Fruit fly (Drosophila melanogaster) whole organism, embryonic: ENCODE measurements around the gene CG5021.

Experiments
- Adf1 ChIP-seq: fragments of 200-800 bp; sonication (Bioruptor generic); IDR thresholded peaks from 2 replicates; pipeline ENCODE4 v1.3.6; 2022; ENCODE audit warnings: missing biosample characterization, missing genetic modification characterization
- CG12155 ChIP-seq: fragments of 200-800 bp; sonication (Bioruptor generic); optimal IDR thresholded peaks from 3 replicates; lab custom pipeline; 2016; ENCODE audit warnings: missing biosample characterization, missing genetic modification characterization
- CG12219 ChIP-seq: fragments of 200-800 bp; sonication (Bioruptor generic); optimal IDR thresholded peaks from 3 replicates; lab custom pipeline; 2018; ENCODE audit warnings: missing biosample characterization, mild to moderate bottlenecking, missing genetic modification characterization
- CG12769 ChIP-seq: fragments of 200-800 bp; sonication (Bioruptor generic); optimal IDR thresholded peaks from 2 replicates; lab custom pipeline; 2019; ENCODE audit warnings: missing biosample characterization, mild to moderate bottlenecking, missing genetic modification characterization, moderate library complexity
- CG13123 ChIP-seq: fragments of 200-800 bp; sonication (Bioruptor generic); optimal IDR thresholded peaks from 2 replicates; lab custom pipeline; 2016; ENCODE audit warnings: missing biosample characterization, missing genetic modification characterization
- CG1603 ChIP-seq: fragments of 200-800 bp; sonication (Bioruptor generic); optimal IDR thresholded peaks from 2 replicates; lab custom pipeline; 2019; ENCODE audit warnings: missing biosample characterization, mild to moderate bottlenecking, missing genetic modification characterization, moderate library complexity
- CG30020 ChIP-seq: fragments of 200-800 bp; optimal IDR thresholded peaks from 2 replicates; lab custom pipeline; 2019; ENCODE audit warnings: missing biosample characterization, mild to moderate bottlenecking, missing genetic modification characterization, moderate library complexity
- CG33557 ChIP-seq: fragments of 200-800 bp; sonication (Bioruptor generic); optimal IDR thresholded peaks from 2 replicates; lab custom pipeline; 2019; ENCODE audit warnings: missing biosample characterization, mild to moderate bottlenecking, missing genetic modification characterization, moderate library complexity
- CG7839 ChIP-seq: fragments of 200-800 bp; sonication (Bioruptor generic); optimal IDR thresholded peaks from 3 replicates; lab custom pipeline; 2018; ENCODE audit warnings: missing biosample characterization, mild to moderate bottlenecking, missing genetic modification characterization, moderate library complexity
- CG7963 ChIP-seq: fragments of 200-800 bp; sonication (Bioruptor generic); IDR thresholded peaks from 3 replicates; pipeline ENCODE4 v1.3.6; 2022; ENCODE audit warnings: missing biosample characterization, missing genetic modification characterization; ENCODE audit not compliant: partially characterized antibody
- CG8478 ChIP-seq: fragments of >200 bp; optimal IDR thresholded peaks from 2 replicates; lab custom pipeline; 2018
- Dek ChIP-seq: fragments of 200-800 bp; sonication (Bioruptor generic); optimal IDR thresholded peaks from 3 replicates; lab custom pipeline; 2019; ENCODE audit warnings: missing biosample characterization, mild to moderate bottlenecking, missing genetic modification characterization, moderate library complexity
- Dp ChIP-seq: fragments of 200-800 bp; sonication (Bioruptor generic); optimal IDR thresholded peaks from 2 replicates; lab custom pipeline; 2018; ENCODE audit warnings: missing biosample characterization, mild to moderate bottlenecking, missing genetic modification characterization, moderate library complexity
- Fer3 ChIP-seq: fragments of 200-800 bp; sonication (Bioruptor generic); optimal IDR thresholded peaks from 2 replicates; lab custom pipeline; 2018; ENCODE audit warnings: missing biosample characterization, mild to moderate bottlenecking, missing genetic modification characterization, moderate library complexity
- Hmr ChIP-seq: fragments of 200-800 bp; sonication (Bioruptor generic); optimal IDR thresholded peaks from 3 replicates; lab custom pipeline; 2017; ENCODE audit warnings: mild to moderate bottlenecking, missing biosample characterization, missing genetic modification reagents, missing genetic modification characterization
- Max ChIP-seq: fragments of 200-800 bp; sonication (Bioruptor generic); optimal IDR thresholded peaks from 2 replicates; lab custom pipeline; 2016; ENCODE audit warnings: missing biosample characterization, mild to moderate bottlenecking, missing genetic modification characterization
- Med ChIP-seq: fragments of 200-800 bp; sonication (Bioruptor generic); peaks from one replicate; lab custom pipeline; 2016; ENCODE audit warnings: missing biosample characterization, missing genetic modification characterization, mild to moderate bottlenecking, inconsistent platforms, moderate library complexity
- Meics ChIP-seq: fragments of 200-800 bp; sonication (Bioruptor generic); optimal IDR thresholded peaks from 2 replicates; lab custom pipeline; 2017; ENCODE audit warnings: missing biosample characterization, mild to moderate bottlenecking, missing genetic modification characterization
- Oaz ChIP-seq: fragments of 200-800 bp; sonication (Bioruptor generic); IDR thresholded peaks from 2 replicates; pipeline ENCODE4 v1.3.6; 2022; ENCODE audit warnings: missing biosample characterization, missing genetic modification characterization
- Opbp ChIP-seq: fragments of 200-800 bp; sonication (Bioruptor generic); IDR thresholded peaks from 3 replicates; pipeline ENCODE4 v1.3.6; 2022; ENCODE audit warnings: missing biosample characterization, missing genetic modification characterization; ENCODE audit not compliant: partially characterized antibody
- Rx ChIP-seq: fragments of 200-800 bp; sonication (Bioruptor generic); IDR thresholded peaks from 2 replicates; pipeline ENCODE4 v1.3.6; 2022; ENCODE audit warnings: missing biosample characterization, missing genetic modification characterization
- Scr ChIP-seq: fragments of 200-800 bp; sonication (Bioruptor generic); IDR thresholded peaks from 2 replicates; pipeline ENCODE4 v1.3.6; 2022; ENCODE audit warnings: missing biosample characterization, missing genetic modification characterization; ENCODE audit not compliant: partially characterized antibody
- Sin3A ChIP-seq: fragments of >200 bp; optimal IDR thresholded peaks from 2 replicates; lab custom pipeline; 2018
- Spps ChIP-seq: fragments of 200-800 bp; sonication (Bioruptor generic); optimal IDR thresholded peaks from 2 replicates; lab custom pipeline; 2018; ENCODE audit warnings: missing biosample characterization, mild to moderate bottlenecking, missing genetic modification characterization
- Sry-β ChIP-seq: fragments of 200-800 bp; sonication (Bioruptor generic); optimal IDR thresholded peaks from 2 replicates; lab custom pipeline; 2018; ENCODE audit warnings: missing biosample characterization, mild to moderate bottlenecking, missing genetic modification characterization, moderate library complexity
- Sry-δ ChIP-seq: fragments of 200-800 bp; sonication (Bioruptor generic); optimal IDR thresholded peaks from 2 replicates; lab custom pipeline; 2016; ENCODE audit warnings: missing biosample characterization, missing genetic modification characterization
- ara ChIP-seq: fragments of 200-800 bp; sonication (Bioruptor generic); IDR thresholded peaks from 2 replicates; pipeline ENCODE4 v1.3.6; 2022; ENCODE audit warnings: missing biosample characterization, missing genetic modification characterization
- bbx ChIP-seq: fragments of 200-800 bp; sonication (Bioruptor generic); IDR thresholded peaks from 2 replicates; pipeline ENCODE4 v1.3.6; 2022; ENCODE audit warnings: missing biosample characterization, missing genetic modification characterization; ENCODE audit not compliant: partially characterized antibody
- btn ChIP-seq: fragments of 200-800 bp; sonication (Bioruptor generic); optimal IDR thresholded peaks from 2 replicates; lab custom pipeline; 2016; ENCODE audit warnings: missing biosample characterization, missing genetic modification characterization
- cg ChIP-seq: fragments of 200-800 bp; sonication (Bioruptor generic); optimal IDR thresholded peaks from 3 replicates; lab custom pipeline; 2019; ENCODE audit warnings: missing biosample characterization, mild to moderate bottlenecking, missing genetic modification characterization, moderate library complexity
- crp ChIP-seq, 2 experiments: fragments of 200-800 bp; sonication (Bioruptor generic); optimal IDR thresholded peaks; 2 replicates in 1 of 2; 3 replicates in 1 of 2; lab custom pipeline; 2017; ENCODE audit warnings: missing biosample characterization in 2 of 2, missing genetic modification characterization in 2 of 2, mild to moderate bottlenecking in 1 of 2, moderate library complexity in 1 of 2
- danr ChIP-seq: fragments of 200-800 bp; sonication (Bioruptor generic); IDR thresholded peaks from 2 replicates; pipeline ENCODE4 v1.3.6; 2022; ENCODE audit warnings: missing biosample characterization, missing genetic modification characterization
- dm ChIP-seq: fragments of 200-800 bp; sonication (Bioruptor generic); optimal IDR thresholded peaks from 3 replicates; lab custom pipeline; 2016; ENCODE audit warnings: missing biosample characterization, missing genetic modification characterization
- fd3F ChIP-seq: fragments of 200-800 bp; sonication (Bioruptor generic); optimal IDR thresholded peaks from 2 replicates; lab custom pipeline; 2018; ENCODE audit warnings: missing biosample characterization, mild to moderate bottlenecking, missing genetic modification characterization, moderate library complexity
- gcm2 ChIP-seq: fragments of 200-800 bp; sonication (Bioruptor generic); optimal IDR thresholded peaks from 2 replicates; lab custom pipeline; 2016; ENCODE audit warnings: missing biosample characterization, missing genetic modification characterization
- ham ChIP-seq: fragments of 200-800 bp; sonication (Bioruptor generic); IDR thresholded peaks from 2 replicates; pipeline ENCODE4 v1.3.6; 2022; ENCODE audit warnings: missing biosample characterization, missing genetic modification characterization
- jigr1 ChIP-seq: fragments of 200-800 bp; sonication (Bioruptor generic); IDR thresholded peaks from 3 replicates; pipeline ENCODE4 v1.3.6; 2022; ENCODE audit warnings: missing biosample characterization, missing genetic modification characterization
- kah ChIP-seq: fragments of 200-800 bp; sonication (Bioruptor generic); optimal IDR thresholded peaks from 2 replicates; lab custom pipeline; 2018; ENCODE audit warnings: missing biosample characterization, mild to moderate bottlenecking, missing genetic modification characterization
- lab ChIP-seq: fragments of 200-800 bp; sonication (Bioruptor generic); optimal IDR thresholded peaks from 3 replicates; lab custom pipeline; 2017; ENCODE audit warnings: missing biosample characterization, missing genetic modification characterization, mild to moderate bottlenecking, moderate library complexity, missing genetic modification reagents
- maf-S ChIP-seq: fragments of 200-800 bp; sonication (Bioruptor generic); optimal IDR thresholded peaks from 2 replicates; lab custom pipeline; 2016; ENCODE audit warnings: missing biosample characterization, missing genetic modification characterization
- nau ChIP-seq: fragments of 200-800 bp; sonication (Bioruptor generic); optimal IDR thresholded peaks from 3 replicates; lab custom pipeline; 2017; ENCODE audit warnings: missing biosample characterization, mild to moderate bottlenecking, missing genetic modification characterization, missing genetic modification reagents
- nmo ChIP-seq: fragments of 200-800 bp; sonication (Bioruptor generic); optimal IDR thresholded peaks from 2 replicates; lab custom pipeline; 2018; ENCODE audit warnings: missing biosample characterization, mild to moderate bottlenecking, missing genetic modification characterization, moderate library complexity
- pfk ChIP-seq: fragments of 200-800 bp; sonication (Bioruptor generic); optimal IDR thresholded peaks from 2 replicates; lab custom pipeline; 2018; ENCODE audit warnings: missing biosample characterization, mild to moderate bottlenecking, missing genetic modification characterization, moderate library complexity
- pita ChIP-seq: fragments of 200-800 bp; sonication (Bioruptor generic); optimal IDR thresholded peaks from 2 replicates; lab custom pipeline; 2017; ENCODE audit warnings: missing biosample characterization, mild to moderate bottlenecking, missing genetic modification characterization
- pros ChIP-seq: fragments of 200-800 bp; sonication (Bioruptor generic); optimal IDR thresholded peaks from 3 replicates; lab custom pipeline; 2019; ENCODE audit warnings: missing biosample characterization, mild to moderate bottlenecking, missing genetic modification characterization, moderate library complexity
- sens ChIP-seq: fragments of 200-800 bp; sonication (Bioruptor generic); peaks from one replicate; lab custom pipeline; 2016; ENCODE audit warnings: missing biosample characterization, missing genetic modification characterization
- ssp ChIP-seq: fragments of 200-800 bp; sonication (Bioruptor generic); IDR thresholded peaks from 2 replicates; pipeline ENCODE4 v1.3.6; 2022; ENCODE audit warnings: missing biosample characterization, missing genetic modification characterization
- tna ChIP-seq: fragments of 200-800 bp; sonication (Bioruptor generic); IDR thresholded peaks from 2 replicates; pipeline ENCODE4 v1.3.6; 2022; ENCODE audit warnings: missing biosample characterization, missing genetic modification characterization; ENCODE audit not compliant: partially characterized antibody
- tup ChIP-seq: fragments of 200-800 bp; sonication (Bioruptor generic); optimal IDR thresholded peaks from 2 replicates; lab custom pipeline; 2016; ENCODE audit warnings: missing biosample characterization, mild to moderate bottlenecking, missing genetic modification characterization, moderate library complexity
- vfl ChIP-seq: fragments of 200-800 bp; sonication (Bioruptor generic); optimal IDR thresholded peaks from 2 replicates; lab custom pipeline; 2016; ENCODE audit warnings: missing biosample characterization, missing genetic modification characterization

Gene CG5021

DNA sequence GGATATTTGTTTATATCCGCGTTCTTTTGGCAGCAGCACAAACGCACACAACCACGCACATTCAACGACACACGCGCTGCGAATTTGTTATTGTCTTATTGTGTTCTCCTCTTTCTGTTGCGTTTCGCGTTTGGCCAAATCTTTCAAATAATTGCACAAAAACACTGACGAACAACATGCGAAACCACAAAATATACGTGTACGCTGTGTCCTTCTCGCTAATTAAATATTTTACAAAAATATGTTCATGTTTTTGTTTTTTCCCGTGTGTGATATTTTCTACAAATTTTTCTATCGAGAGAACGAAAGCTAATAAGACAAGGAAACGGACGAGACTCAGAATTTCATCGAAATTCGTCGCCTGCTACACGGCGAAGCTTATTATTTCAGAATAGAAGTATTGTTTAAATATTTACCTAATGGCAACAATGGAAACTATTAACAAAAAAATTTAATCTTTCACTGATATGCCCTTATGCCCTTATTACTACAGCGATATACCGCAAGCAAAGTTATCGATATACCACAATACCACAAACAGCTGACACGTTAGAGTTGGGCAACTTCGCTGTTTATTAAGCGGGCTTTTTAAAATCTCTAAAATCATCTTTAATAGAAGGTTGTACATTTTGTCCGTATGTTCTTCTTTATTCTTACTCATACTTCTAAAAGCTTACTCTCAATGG is 12.5 kb upstream of the CG5021 start, which contains the start of the genes CG43783 and orb2 (continued):
- TF ChIP-seq gcm2, result no peak
- TF ChIP-seq btn (GFP tag; lab: Kevin White, UChicago), result no peak
- TF ChIP-seq Max (GFP tag; lab: Kevin White, UChicago), result no peak
- no peak for TF ChIP-seq kah (GFP tag; lab: Kevin White, UChicago)
- TF ChIP-seq CG33557 (GFP tag; lab: Kevin White, UChicago), result no peak
- TF ChIP-seq ara (GFP tag; lab: Robert Waterston, UW), result no peak
- no peak for TF ChIP-seq danr
- TF ChIP-seq tna (GFP tag; lab: Robert Waterston, UW), result peak; percentile 55; the same call in 1 of the 2 replicates
- no peak for TF ChIP-seq ham (GFP tag; lab: Robert Waterston, UW)
- TF ChIP-seq Sry-β, result peak; percentile 21
- TF ChIP-seq CG8478 (lab: Kevin White, UChicago), result no peak
- TF ChIP-seq Scr (GFP tag; lab: Robert Waterston, UW), result peak; percentile 60
- peak; percentile 62 for TF ChIP-seq sens (GFP tag; lab: Kevin White, UChicago)
- no peak for TF ChIP-seq maf-S (GFP tag; lab: Kevin White, UChicago)
- no peak for TF ChIP-seq CG13123 (GFP tag; lab: Kevin White, UChicago)
- TF ChIP-seq vfl (GFP tag; lab: Kevin White, UChicago), result no peak
- no peak for TF ChIP-seq Rx (GFP tag; lab: Robert Waterston, UW)
- TF ChIP-seq Fer3, result no peak
- no peak for TF ChIP-seq jigr1 (GFP tag; lab: Robert Waterston, UW)
- TF ChIP-seq tup (GFP tag; lab: Kevin White, UChicago), result no peak
- no peak for TF ChIP-seq Adf1 (GFP tag; lab: Robert Waterston, UW)
- TF ChIP-seq CG12155, result no peak
- peak; percentile 32 for TF ChIP-seq Med
- TF ChIP-seq Sin3A (lab: Kevin White, UChicago), result no peak
- TF ChIP-seq CG30020 (tag; lab: Kevin White, UChicago), result no peak
- TF ChIP-seq CG7839 (tag; lab: Kevin White, UChicago), result no peak
- TF ChIP-seq dm (GFP tag; lab: Kevin White, UChicago), result no peak
- peak; percentile 26 to 89 for TF ChIP-seq crp (GFP tag; optimal IDR thresholded peaks at IDR 0.05; lab: Kevin White, UChicago)
- TF ChIP-seq Spps, result no peak
- no peak for TF ChIP-seq pros (GFP tag; lab: Kevin White, UChicago)
- TF ChIP-seq pfk, result no peak
- TF ChIP-seq Hmr (GFP tag; lab: Kevin White, UChicago), result no peak
- peak; percentile 63; the same call in 1 of the 2 replicates for TF ChIP-seq bbx (GFP tag; lab: Robert Waterston, UW)
- TF ChIP-seq Meics (GFP tag; lab: Kevin White, UChicago), result no peak
- TF ChIP-seq CG12219 (GFP tag; lab: Kevin White, UChicago), result no peak
- TF ChIP-seq nmo (GFP tag; lab: Kevin White, UChicago), result no peak
- no peak for TF ChIP-seq Oaz (GFP tag; lab: Robert Waterston, UW)
- no peak for TF ChIP-seq Dek (tag; lab: Kevin White, UChicago)
- TF ChIP-seq CG7963, result 0 out of 3 replicates have a peak, but pooled peaks have one; percentile 56
- TF ChIP-seq Sry-δ (GFP tag; lab: Kevin White, UChicago), result peak; percentile 71
- peak; percentile 70; the same call in 2 of the 3 replicates for TF ChIP-seq Opbp
- TF ChIP-seq lab, result no peak
- TF ChIP-seq CG12769 (tag; lab: Kevin White, UChicago), result no peak
- TF ChIP-seq CG1603 (tag; lab: Kevin White, UChicago), result peak; percentile 9
- TF ChIP-seq ssp (GFP tag; lab: Robert Waterston, UW), result no peak
- TF ChIP-seq nau (GFP tag; lab: Kevin White, UChicago), result no peak
- TF ChIP-seq cg (GFP tag; lab: Kevin White, UChicago), result peak; percentile 39
- no peak for TF ChIP-seq fd3F (GFP tag; lab: Kevin White, UChicago)
- TF ChIP-seq pita (GFP tag; lab: Kevin White, UChicago), result no peak
- TF ChIP-seq Dp (GFP tag; lab: Kevin White, UChicago), result peak; percentile 85
